Worm (Caenorhabditis elegans): ENCODE measurements around the gene K04A8.19.

ce11 chrV:6511121-6511520, 43.1 kb downstream of the K04A8.19 start, which contains the start of gene ubh-1:
- TF ChIP-seq vab-7 (GFP tag; IDR thresholded peaks at IDR 0.05) = no peak
- no peak for TF ChIP-seq hlh-30 (tag; optimal IDR thresholded peaks at IDR 0.05; ENCODE audit: insufficient read depth)
- no peak for TF ChIP-seq ztf-11 (tag; optimal IDR thresholded peaks at IDR 0.05)
- TF ChIP-seq daf-12 (tag; optimal IDR thresholded peaks at IDR 0.05) = no peak
- TF ChIP-seq lin-15B (tag; optimal IDR thresholded peaks at IDR 0.05) = no peak

Data from whole organism, L4 larva.